Worm (Caenorhabditis elegans) whole organism, L4 larva: ENCODE measurements around the gene ttbk-8.1.

Source experiments
- F26F4.8 ChIP-seq: fragments of 200-800 bp; sonication (Bioruptor generic); conservative IDR thresholded peaks from 2 replicates; pipeline ENCODE4 v1.3.6; 2022; ENCODE audit warnings: missing genetic modification characterization, missing compliant biosample characterization
- Y48G9A.11 ChIP-seq: fragments of 200-800 bp; sonication (Bioruptor generic); IDR thresholded peaks from 2 replicates; pipeline ENCODE4 v1.3.6; 2022; ENCODE audit warnings: missing genetic modification reagents, missing genetic modification characterization, missing compliant biosample characterization
- aly-2 ChIP-seq: sonication (generic microtip); optimal IDR thresholded peaks from 2 replicates; lab custom pipeline; 2018; ENCODE audit warnings: missing biosample characterization, missing genetic modification characterization
- fos-1 ChIP-seq: fragments of 150-350 bp; optimal IDR thresholded peaks from 2 replicates; lab custom pipeline; 2014; ENCODE audit warnings: missing biosample characterization, missing genetic modification characterization
- jun-1 ChIP-seq: fragments of 150-350 bp; optimal IDR thresholded peaks from 2 replicates; lab custom pipeline; 2014; ENCODE audit warnings: missing biosample characterization, missing genetic modification reagents, missing genetic modification characterization
- lin-1 ChIP-seq: fragments of 200-800 bp; sonication (Bioruptor generic); IDR thresholded peaks from 2 replicates; pipeline ENCODE4 v1.3.6; 2022; ENCODE audit warnings: missing genetic modification reagents, missing genetic modification characterization, missing compliant biosample characterization
- lin-13 ChIP-seq: fragments of 150-350 bp; optimal IDR thresholded peaks from 2 replicates; lab custom pipeline; 2014; ENCODE audit warnings: missing biosample characterization, missing genetic modification reagents, missing genetic modification characterization
- madf-9 ChIP-seq: fragments of 200-800 bp; sonication (Bioruptor generic); conservative IDR thresholded peaks from 2 replicates; pipeline ENCODE4 v1.3.6; 2022; ENCODE audit warnings: missing genetic modification reagents, missing genetic modification characterization, missing compliant biosample characterization
- tag-97 ChIP-seq: fragments of 200-800 bp; sonication (Bioruptor generic); IDR thresholded peaks from 2 replicates; pipeline ENCODE4 v1.3.6; 2022; ENCODE audit warnings: missing genetic modification characterization, missing compliant biosample characterization

- no peak for TF ChIP-seq lin-1 (GFP tag; lab: Robert Waterston, UW)
- no peak for TF ChIP-seq tag-97 (GFP tag; lab: Robert Waterston, UW)
- no peak for TF ChIP-seq lin-13 (GFP tag; lab: Kevin White, UChicago)
- TF ChIP-seq Y48G9A.11 (GFP tag; lab: Robert Waterston, UW): no peak
- TF ChIP-seq jun-1 (tag; lab: Kevin White, UChicago): no peak
- TF ChIP-seq madf-9 (GFP tag; lab: Robert Waterston, UW): no peak
- no peak for TF ChIP-seq aly-2 (tag; lab: Kevin White, UChicago)
- no peak for TF ChIP-seq F26F4.8 (GFP tag; lab: Robert Waterston, UW)
- no peak for TF ChIP-seq fos-1 (tag; lab: Kevin White, UChicago)
Observed at ce11 chrIV:13505144-13505543, 33.0 kb downstream of the ttbk-8.1 start, which contains the start of gene seld-1.
